Worm (Caenorhabditis elegans) whole organism, midembryonic: Measurements from ENCODE around the gene srab-12.

Experiments used
- cog-1 ChIP-seq: sonication (generic microtip); optimal IDR thresholded peaks from 2 replicates; lab custom pipeline; 2016; ENCODE audit warnings: missing genetic modification characterization, missing compliant biosample characterization
- flt-1 ChIP-seq: fragments of 200-800 bp; sonication (Bioruptor generic); IDR thresholded peaks from 2 replicates; pipeline ENCODE4 v1.3.6; 2022; ENCODE audit warnings: missing genetic modification characterization, missing compliant biosample characterization
- ref-1 ChIP-seq: fragments of 200-800 bp; sonication (Bioruptor generic); conservative IDR thresholded peaks from 2 replicates; pipeline ENCODE4 v1.3.6; 2022; ENCODE audit warnings: missing genetic modification reagents, missing genetic modification characterization, missing compliant biosample characterization
- ztf-29 ChIP-seq: fragments of 200-800 bp; sonication (Bioruptor generic); IDR thresholded peaks from 2 replicates; pipeline ENCODE4 v1.3.6; 2022; ENCODE audit warnings: missing genetic modification reagents, missing genetic modification characterization, missing compliant biosample characterization

- TF ChIP-seq ztf-29 (no peak), flt-1 (GFP tag; lab: Robert Waterston, UW) (no peak), ref-1 (GFP tag; lab: Robert Waterston, UW) (no peak), cog-1 (tag; lab: Kevin White, UChicago) (no peak)
Observed at ce11 chrV:17802519-17802918, 19.1 kb upstream of the srab-12 start, which contains the start of the genes Y94A7B.11 and srh-292.
